Worm (Caenorhabditis elegans) whole organism, L4 larva: ENCODE data around the gene pnc-2.
A peak's percentile ranks its signal among the peaks of the same experiment; 100 is the strongest.

Experiments
- D1046.2 ChIP-seq: fragments of 200-800 bp; sonication (Bioruptor generic); IDR thresholded peaks from 2 replicates; pipeline ENCODE4 v1.3.6; 2022; ENCODE audit warnings: missing genetic modification characterization, missing compliant biosample characterization
- F44E2.7 ChIP-seq: fragments of 200-800 bp; sonication (Bioruptor generic); IDR thresholded peaks from 2 replicates; pipeline ENCODE4 v2.1.2; 2022; ENCODE audit warnings: missing genetic modification characterization, missing compliant biosample characterization
- Y105C5A.15 ChIP-seq: fragments of 200-800 bp; sonication (Bioruptor generic); IDR thresholded peaks from 2 replicates; pipeline ENCODE4 v1.3.6; 2022; ENCODE audit warnings: missing genetic modification characterization, missing compliant biosample characterization
- Y48G9A.11 ChIP-seq: fragments of 200-800 bp; sonication (Bioruptor generic); IDR thresholded peaks from 2 replicates; pipeline ENCODE4 v1.3.6; 2022; ENCODE audit warnings: missing genetic modification reagents, missing genetic modification characterization, missing compliant biosample characterization
- Y75B8A.6 ChIP-seq: fragments of 200-800 bp; sonication (Bioruptor generic); IDR thresholded peaks from 2 replicates; pipeline ENCODE4 v1.3.6; 2022; ENCODE audit warnings: missing genetic modification reagents, missing genetic modification characterization, missing compliant biosample characterization
- ZK337.2 ChIP-seq: fragments of 200-800 bp; sonication (Bioruptor generic); IDR thresholded peaks from 2 replicates; pipeline ENCODE4 v1.3.6; 2022; ENCODE audit warnings: missing genetic modification reagents, missing genetic modification characterization, missing compliant biosample characterization
- attf-4 ChIP-seq: sonication (generic microtip); optimal IDR thresholded peaks from 3 replicates; lab custom pipeline; 2017; ENCODE audit warnings: missing biosample characterization, missing genetic modification characterization
- ceh-62 ChIP-seq: sonication (generic microtip); optimal IDR thresholded peaks from 2 replicates; lab custom pipeline; 2017; ENCODE audit warnings: missing biosample characterization, missing genetic modification characterization
- ceh-82 ChIP-seq: sonication (generic microtip); optimal IDR thresholded peaks from 2 replicates; lab custom pipeline; 2017; ENCODE audit warnings: missing biosample characterization, missing genetic modification characterization
- ces-1 ChIP-seq: fragments of 150-350 bp; sonication (generic microtip); optimal IDR thresholded peaks from 4 replicates; lab custom pipeline; 2014; ENCODE audit warnings: missing biosample characterization, missing genetic modification reagents, missing genetic modification characterization
- daf-12 ChIP-seq: fragments of 150-350 bp; optimal IDR thresholded peaks from 2 replicates; lab custom pipeline; 2014; ENCODE audit warnings: missing biosample characterization, missing genetic modification reagents, missing genetic modification characterization
- daf-16 ChIP-seq, 3 experiments: sonication (generic microtip); optimal IDR thresholded peaks; 2 replicates each; lab custom pipeline; 2016 to 2017; ENCODE audit warnings: missing genetic modification characterization in 3 of 3, missing genetic modification reagents in 3 of 3, mild to moderate bottlenecking in 2 of 3, missing compliant biosample characterization in 2 of 3, missing biosample characterization in 1 of 3, moderate library complexity in 1 of 3
- dmd-6 ChIP-seq: fragments of 200-800 bp; sonication (Bioruptor generic); IDR thresholded peaks from 2 replicates; pipeline ENCODE4 v1.3.6; 2022; ENCODE audit warnings: missing genetic modification reagents, missing genetic modification characterization, missing compliant biosample characterization
- egl-27 ChIP-seq: sonication (generic microtip); optimal IDR thresholded peaks from 3 replicates; lab custom pipeline; 2017; ENCODE audit warnings: missing biosample characterization, missing genetic modification reagents, missing genetic modification characterization
- fkh-10 ChIP-seq: fragments of 150-350 bp; optimal IDR thresholded peaks from 2 replicates; lab custom pipeline; 2014; ENCODE audit warnings: missing biosample characterization, missing genetic modification reagents, missing genetic modification characterization
- hlh-11 ChIP-seq: fragments of 200-800 bp; sonication (Bioruptor generic); optimal IDR thresholded peaks from 2 replicates; lab custom pipeline; 2018; ENCODE audit warnings: mild to moderate bottlenecking, missing genetic modification characterization, missing compliant biosample characterization
- hlh-30 ChIP-seq: sonication (generic microtip); optimal IDR thresholded peaks from 2 replicates; lab custom pipeline; 2017; ENCODE audit warnings: antibody characterized with exemption, mild to moderate bottlenecking, missing genetic modification characterization, missing compliant biosample characterization; ENCODE audit not compliant: insufficient read depth
- hmg-1.1 ChIP-seq: fragments of 200-800 bp; sonication (Bioruptor generic); IDR thresholded peaks from 2 replicates; pipeline ENCODE4 v1.3.6; 2022; ENCODE audit warnings: missing genetic modification reagents, missing genetic modification characterization, missing compliant biosample characterization
- lim-7 ChIP-seq: fragments of 200-800 bp; sonication (Bioruptor generic); IDR thresholded peaks from 2 replicates; pipeline ENCODE4 v1.3.6; 2022; ENCODE audit warnings: missing genetic modification characterization, missing compliant biosample characterization
- lin-1 ChIP-seq: fragments of 200-800 bp; sonication (Bioruptor generic); IDR thresholded peaks from 2 replicates; pipeline ENCODE4 v1.3.6; 2022; ENCODE audit warnings: missing genetic modification reagents, missing genetic modification characterization, missing compliant biosample characterization
- lin-39 ChIP-seq: fragments of 150-350 bp; optimal IDR thresholded peaks from 2 replicates; lab custom pipeline; 2014; ENCODE audit warnings: missing biosample characterization, missing genetic modification reagents, missing genetic modification characterization
- madf-5 ChIP-seq, 2 experiments: fragments of 200-800 bp; sonication (Bioruptor generic); IDR thresholded peaks; 2 replicates each; pipeline ENCODE4 v1.3.6; 2022; ENCODE audit warnings: missing compliant biosample characterization in 2 of 2, missing genetic modification characterization in 2 of 2
- mdl-1 ChIP-seq, 2 experiments: fragments of 150-350 bp in 1 of 2; sonication (generic microtip) in 1 of 2; optimal IDR thresholded peaks; 2 replicates each; lab custom pipeline; 2014 to 2017; ENCODE audit warnings: missing biosample characterization in 2 of 2, missing genetic modification characterization in 2 of 2
- mep-1 ChIP-seq: fragments of 150-350 bp; sonication (generic microtip); optimal IDR thresholded peaks from 3 replicates; lab custom pipeline; 2014; ENCODE audit warnings: missing biosample characterization, missing genetic modification characterization
- mxl-2 ChIP-seq: fragments of 200-800 bp; sonication (Bioruptor generic); conservative IDR thresholded peaks from 2 replicates; pipeline ENCODE4 v1.3.6; 2022; ENCODE audit warnings: missing genetic modification reagents, missing genetic modification characterization, missing compliant biosample characterization
- nhr-11 ChIP-seq: fragments of 150-350 bp; optimal IDR thresholded peaks from 2 replicates; lab custom pipeline; 2014; ENCODE audit warnings: missing biosample characterization, missing genetic modification characterization
- nhr-237 ChIP-seq: sonication (generic microtip); optimal IDR thresholded peaks from 2 replicates; lab custom pipeline; 2017; ENCODE audit warnings: missing biosample characterization, missing genetic modification characterization
- nhr-25 ChIP-seq: sonication (generic microtip); optimal IDR thresholded peaks from 2 replicates; lab custom pipeline; 2017; ENCODE audit warnings: missing genetic modification characterization, mild to moderate bottlenecking, missing compliant biosample characterization, antibody characterized with exemption, moderate library complexity, borderline replicate concordance; ENCODE audit not compliant: insufficient read depth
- nhr-48 ChIP-seq: sonication (generic microtip); optimal IDR thresholded peaks from 2 replicates; lab custom pipeline; 2016; ENCODE audit warnings: mild to moderate bottlenecking, missing genetic modification characterization, missing compliant biosample characterization
- nhr-6 ChIP-seq: fragments of 150-350 bp; optimal IDR thresholded peaks from 2 replicates; lab custom pipeline; 2014; ENCODE audit warnings: missing biosample characterization, missing genetic modification characterization
- pqm-1 ChIP-seq: sonication (generic microtip); optimal IDR thresholded peaks from 2 replicates; lab custom pipeline; 2017; ENCODE audit warnings: missing biosample characterization, missing genetic modification characterization
- saeg-2 ChIP-seq: fragments of 200-800 bp; sonication (Bioruptor generic); IDR thresholded peaks from 2 replicates; pipeline ENCODE4 v1.3.6; 2022; ENCODE audit warnings: missing genetic modification reagents, missing genetic modification characterization, missing compliant biosample characterization
- skn-1 ChIP-seq: fragments of 150-350 bp; optimal IDR thresholded peaks from 2 replicates; lab custom pipeline; 2014; ENCODE audit warnings: missing biosample characterization, missing genetic modification characterization
- snpc-1.2 ChIP-seq: fragments of 200-800 bp; sonication (Bioruptor generic); IDR thresholded peaks from 2 replicates; pipeline ENCODE4 v1.3.6; 2022; ENCODE audit warnings: missing genetic modification reagents, missing genetic modification characterization, missing compliant biosample characterization
- zfp-3 ChIP-seq: fragments of 200-800 bp; sonication (Bioruptor generic); conservative IDR thresholded peaks from 2 replicates; pipeline ENCODE4 v1.3.6; 2022; ENCODE audit warnings: missing genetic modification reagents, missing genetic modification characterization, missing compliant biosample characterization

The pnc-2 gene

DNA sequence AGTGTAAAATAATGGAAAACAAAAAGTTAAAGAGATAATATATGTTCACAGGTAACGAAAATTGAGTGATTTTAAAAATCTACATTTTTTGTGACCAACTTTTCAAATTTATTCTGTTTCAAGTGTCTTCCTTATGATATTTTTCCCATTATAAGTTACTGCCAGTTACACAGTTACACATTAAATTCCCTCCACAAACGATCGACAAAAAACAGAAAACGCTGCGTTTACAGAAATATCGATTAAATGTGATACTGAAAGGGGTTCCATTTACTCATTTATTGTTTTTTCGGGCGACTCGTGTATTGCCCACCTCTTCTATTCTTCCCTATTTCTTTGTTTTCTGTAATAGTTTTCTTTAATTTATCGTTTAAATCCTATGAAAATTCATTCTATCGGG, 27.5 kb upstream of the pnc-2 start, which contains the start of gene Y57G11C.1144:
TSS of gene Y57G11C.1144 (plus strand) at position 301 of the 400 bp plus-strand sequence.
- TF ChIP-seq skn-1 (tag; lab: Kevin White, UChicago) (no peak), ceh-82 (tag; lab: Kevin White, UChicago) (no peak), ces-1 (GFP tag; lab: Kevin White, UChicago) (no peak), D1046.2 (GFP tag; lab: Robert Waterston, UW) (no peak), madf-5 (GFP tag; IDR thresholded peaks at IDR 0.05; lab: Robert Waterston, UW) (no peak), mxl-2 (GFP tag; lab: Robert Waterston, UW) (no peak), fkh-10 (no peak), nhr-25 (tag; lab: Kevin White, UChicago) (no peak), mdl-1 (tag; optimal IDR thresholded peaks at IDR 0.05; lab: Kevin White, UChicago) (no peak), dmd-6 (GFP tag; lab: Robert Waterston, UW) (no peak), nhr-237 (tag; lab: Kevin White, UChicago) (no peak), egl-27 (tag; lab: Kevin White, UChicago) (no peak), ZK337.2 (GFP tag; lab: Robert Waterston, UW) (no peak), pqm-1 (tag; lab: Kevin White, UChicago) (no peak), Y75B8A.6 (no peak), hmg-1.1 (no peak)

DNA sequence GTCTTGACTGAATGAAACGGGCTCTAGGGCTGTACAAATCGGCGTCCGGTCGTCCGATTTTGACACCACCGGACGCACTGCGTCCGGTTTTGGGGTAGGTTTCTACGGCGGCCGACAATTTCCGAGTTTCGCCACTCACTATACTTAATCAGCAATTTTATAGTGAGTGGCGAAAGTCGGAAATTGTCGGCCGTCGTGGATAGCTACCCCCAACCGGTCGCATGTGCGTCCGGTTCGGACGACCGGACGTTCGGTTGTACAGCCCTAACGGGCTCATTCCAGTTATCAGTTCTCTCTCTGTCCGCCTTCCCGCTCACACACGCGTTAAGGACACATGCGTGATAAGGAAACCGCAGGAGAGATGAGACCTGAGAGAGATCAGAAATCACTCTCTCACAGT, 23.2 kb upstream of the pnc-2 start, which contains the start of gene Y57G11C.1131:
TSS of gene Y57G11C.1131 (plus strand) at position 333 of the 400 bp plus-strand sequence.
- TF ChIP-seq mdl-1 (tag; optimal IDR thresholded peaks at IDR 0.05; lab: Kevin White, UChicago) (no peak), Y48G9A.11 (GFP tag; lab: Robert Waterston, UW) (no peak), nhr-6 (tag; lab: Kevin White, UChicago) (no peak), attf-4 (tag; lab: Kevin White, UChicago) (no peak), nhr-48 (tag; lab: Kevin White, UChicago) (no peak), snpc-1.2 (peak; percentile 89), D1046.2 (GFP tag; lab: Robert Waterston, UW) (no peak), hlh-11 (no peak), fkh-10 (no peak), dmd-6 (GFP tag; lab: Robert Waterston, UW) (no peak), hlh-30 (tag; lab: Kevin White, UChicago) (no peak), lin-1 (GFP tag; lab: Robert Waterston, UW) (no peak), nhr-25 (tag; lab: Kevin White, UChicago) (no peak), daf-12 (no peak), nhr-237 (tag; lab: Kevin White, UChicago) (no peak), madf-5 (GFP tag; IDR thresholded peaks at IDR 0.05; lab: Robert Waterston, UW) (0 out of 4 replicates have a peak, but pooled peaks of 1 of the 2 experiments have one; percentile 25)
- TF ChIP-seq, all 104 proteins: peak for 2

DNA sequence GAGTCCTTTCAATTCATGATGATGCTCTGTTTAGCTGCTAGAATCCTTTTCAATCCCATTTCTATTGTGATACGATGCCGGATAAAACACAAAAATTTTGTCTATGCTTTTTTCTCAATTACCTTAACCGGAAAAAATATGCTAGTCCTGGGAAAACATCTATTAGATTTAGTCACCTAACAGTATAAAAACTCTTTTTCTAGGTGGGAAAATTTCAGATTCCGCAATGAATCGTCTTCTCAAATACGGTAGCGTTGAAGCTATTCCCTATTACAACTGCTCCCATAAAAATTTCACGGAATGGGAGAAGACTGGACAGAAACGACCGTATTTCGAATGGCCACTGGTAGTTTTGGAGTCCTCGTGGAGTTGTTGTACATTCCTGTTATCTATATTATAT, 19.9 kb upstream of the pnc-2 start, which contains the start of gene Y57G11C.28:
TSS of gene Y57G11C.28 (plus strand) at position 301 of the 400 bp plus-strand sequence.
- TF ChIP-seq lin-39 (tag; lab: Kevin White, UChicago) (no peak), lim-7 (GFP tag; lab: Robert Waterston, UW) (no peak), daf-16 (GFP tag; optimal IDR thresholded peaks at IDR 0.05; lab: Kevin White, UChicago) (no peak), daf-16 (tag; optimal IDR thresholded peaks at IDR 0.05; lab: Kevin White, UChicago) (no peak), skn-1 (tag; lab: Kevin White, UChicago) (no peak), F44E2.7 (GFP tag; lab: Robert Waterston, UW) (no peak), Y105C5A.15 (GFP tag; lab: Robert Waterston, UW) (no peak), zfp-3 (GFP tag; lab: Robert Waterston, UW) (no peak), attf-4 (tag; lab: Kevin White, UChicago) (no peak), ceh-82 (tag; lab: Kevin White, UChicago) (no peak), nhr-25 (tag; lab: Kevin White, UChicago) (no peak), nhr-237 (tag; lab: Kevin White, UChicago) (no peak), saeg-2 (GFP tag; lab: Robert Waterston, UW) (no peak), fkh-10 (no peak)

DNA sequence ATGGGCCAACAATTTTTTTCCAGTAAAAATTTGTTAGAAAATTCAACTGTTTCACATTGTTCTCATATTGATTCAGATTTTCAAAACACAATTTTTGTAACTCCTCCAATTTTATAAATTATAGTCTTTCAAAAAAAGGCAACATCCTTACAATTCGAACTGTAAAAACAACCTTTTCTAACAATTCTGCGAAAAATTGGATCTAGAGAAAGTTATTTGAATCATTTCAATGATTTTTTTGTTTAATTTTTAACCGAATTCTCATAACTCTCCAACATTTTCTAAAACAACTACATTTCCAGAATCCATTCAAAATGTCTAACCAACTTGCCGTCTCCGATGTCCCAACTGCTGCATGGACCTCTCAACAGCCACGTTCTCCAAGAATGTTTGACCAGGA, 9.8 kb upstream of the pnc-2 start, which contains the start of gene ccch-5:
TSS of gene ccch-5 (plus strand) at position 301 of the 400 bp plus-strand sequence.
- no peak for TF ChIP-seq ceh-82 (tag; lab: Kevin White, UChicago)
- TF ChIP-seq ceh-62 = no peak
- no peak for TF ChIP-seq nhr-11 (tag; lab: Kevin White, UChicago)
- no peak for TF ChIP-seq mep-1 (tag; lab: Kevin White, UChicago)
